Worm (Caenorhabditis elegans) whole organism, mixed stage, embryonic: ENCODE results near the gene cdc-42.

Experiments
- M03D4.4 ChIP-seq: sonication (generic microtip); optimal IDR thresholded peaks from 2 replicates; lab custom pipeline; 2017; ENCODE audit warnings: mild to moderate bottlenecking, missing genetic modification characterization, missing compliant biosample characterization
- blmp-1 ChIP-seq: fragments of 150-350 bp; optimal IDR thresholded peaks from 2 replicates; lab custom pipeline; 2014; ENCODE audit warnings: missing biosample characterization, missing genetic modification characterization
- ceh-39 ChIP-seq: fragments of 150-350 bp; optimal IDR thresholded peaks from 2 replicates; lab custom pipeline; 2014; ENCODE audit warnings: missing biosample characterization, missing genetic modification characterization
- ceh-43 ChIP-seq: fragments of 200-800 bp; sonication (Bioruptor generic); optimal IDR thresholded peaks from 2 replicates; lab custom pipeline; 2018; ENCODE audit warnings: mild to moderate bottlenecking, missing genetic modification characterization, moderate library complexity, missing compliant biosample characterization
- ceh-83 ChIP-seq: fragments of 200-800 bp; sonication (Bioruptor generic); optimal IDR thresholded peaks from 2 replicates; lab custom pipeline; 2018; ENCODE audit warnings: mild to moderate bottlenecking, missing genetic modification characterization, missing compliant biosample characterization
- cnd-1 ChIP-seq: fragments of 200-800 bp; sonication (Bioruptor generic); optimal IDR thresholded peaks from 2 replicates; lab custom pipeline; 2018; ENCODE audit warnings: mild to moderate bottlenecking, missing genetic modification characterization, missing compliant biosample characterization
- flh-1 ChIP-seq: fragments of 200-800 bp; sonication (Bioruptor generic); optimal IDR thresholded peaks from 2 replicates; lab custom pipeline; 2018; ENCODE audit warnings: mild to moderate bottlenecking, missing genetic modification characterization, moderate library complexity, missing compliant biosample characterization
- ham-2 ChIP-seq: fragments of 200-800 bp; sonication (Bioruptor generic); optimal IDR thresholded peaks from 2 replicates; lab custom pipeline; 2018; ENCODE audit warnings: mild to moderate bottlenecking, missing genetic modification characterization, missing compliant biosample characterization
- lin-13 ChIP-seq: fragments of 150-350 bp; optimal IDR thresholded peaks from 2 replicates; lab custom pipeline; 2014; ENCODE audit warnings: missing biosample characterization, missing genetic modification characterization
- lin-32 ChIP-seq: fragments of 200-800 bp; sonication (Bioruptor generic); optimal IDR thresholded peaks from 2 replicates; lab custom pipeline; 2018; ENCODE audit warnings: mild to moderate bottlenecking, missing genetic modification characterization, missing compliant biosample characterization
- mab-5 ChIP-seq: fragments of 150-350 bp; optimal IDR thresholded peaks from 2 replicates; lab custom pipeline; 2014; ENCODE audit warnings: missing biosample characterization, missing genetic modification characterization
- mep-1 ChIP-seq: fragments of 150-350 bp; optimal IDR thresholded peaks from 2 replicates; lab custom pipeline; 2017; ENCODE audit warnings: missing biosample characterization, missing genetic modification reagents, missing genetic modification characterization, inconsistent platforms
- nhr-237 ChIP-seq: fragments of 150-350 bp; optimal IDR thresholded peaks from 2 replicates; lab custom pipeline; 2014; ENCODE audit warnings: missing biosample characterization, missing genetic modification characterization
- nhr-28 ChIP-seq: fragments of 150-350 bp; optimal IDR thresholded peaks from 2 replicates; lab custom pipeline; 2014; ENCODE audit warnings: missing biosample characterization, missing genetic modification characterization
- pha-4 ChIP-seq: fragments of 150-350 bp; optimal IDR thresholded peaks from 2 replicates; lab custom pipeline; 2018; ENCODE audit warnings: missing biosample characterization, missing genetic modification reagents, missing genetic modification characterization
- sem-2 ChIP-seq: fragments of 200-800 bp; sonication (Bioruptor generic); optimal IDR thresholded peaks from 2 replicates; lab custom pipeline; 2018; ENCODE audit warnings: mild to moderate bottlenecking, missing genetic modification characterization, missing compliant biosample characterization
- sptf-1 ChIP-seq: sonication (generic microtip); optimal IDR thresholded peaks from 2 replicates; lab custom pipeline; 2017; ENCODE audit warnings: mild to moderate bottlenecking, missing genetic modification characterization, moderate library complexity, missing compliant biosample characterization
- tbx-8 ChIP-seq: fragments of 200-800 bp; sonication (Bioruptor generic); optimal IDR thresholded peaks from 2 replicates; lab custom pipeline; 2018; ENCODE audit warnings: mild to moderate bottlenecking, missing genetic modification characterization, moderate library complexity, missing compliant biosample characterization
- unc-120 ChIP-seq: sonication (generic microtip); optimal IDR thresholded peaks from 2 replicates; lab custom pipeline; 2017; ENCODE audit warnings: missing genetic modification characterization, missing compliant biosample characterization; ENCODE audit not compliant: poor library complexity, severe bottlenecking
- unc-39 ChIP-seq: fragments of 150-350 bp; optimal IDR thresholded peaks from 2 replicates; lab custom pipeline; 2014; ENCODE audit warnings: missing biosample characterization, missing genetic modification characterization
- unc-62 ChIP-seq: fragments of 150-350 bp; optimal IDR thresholded peaks from 2 replicates; lab custom pipeline; 2014; ENCODE audit warnings: missing biosample characterization, missing genetic modification reagents, missing genetic modification characterization
- zip-8 ChIP-seq: fragments of 150-350 bp; optimal IDR thresholded peaks from 2 replicates; lab custom pipeline; 2014; ENCODE audit warnings: missing biosample characterization, missing genetic modification characterization

The cdc-42 gene

DNA sequence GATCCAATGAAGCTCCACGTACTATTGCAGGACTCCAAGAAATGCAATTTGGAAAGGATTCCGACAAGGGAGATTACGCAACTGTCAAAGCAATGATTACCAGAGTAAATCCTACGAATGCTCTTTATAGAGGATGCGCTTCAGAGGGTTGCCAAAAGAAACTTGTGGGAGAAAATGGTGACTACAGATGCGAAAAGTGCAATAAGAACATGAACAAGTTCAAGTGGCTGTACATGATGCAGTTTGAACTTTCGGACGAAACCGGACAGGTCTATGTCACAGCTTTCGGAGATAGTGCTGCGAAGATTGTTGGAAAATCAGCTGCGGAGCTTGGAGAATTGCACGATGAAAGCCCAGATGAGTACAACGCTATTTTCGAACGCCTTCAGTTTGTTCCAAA lies 50.1 kb downstream of the cdc-42 start:
- TF ChIP-seq tbx-8 (GFP tag; lab: Kevin White, UChicago), result no peak
- no peak for TF ChIP-seq M03D4.4 (tag; lab: Kevin White, UChicago)
- TF ChIP-seq zip-8 (tag; lab: Kevin White, UChicago), result no peak
- no peak for TF ChIP-seq cnd-1 (tag; lab: Kevin White, UChicago)
- TF ChIP-seq nhr-28, result no peak

DNA sequence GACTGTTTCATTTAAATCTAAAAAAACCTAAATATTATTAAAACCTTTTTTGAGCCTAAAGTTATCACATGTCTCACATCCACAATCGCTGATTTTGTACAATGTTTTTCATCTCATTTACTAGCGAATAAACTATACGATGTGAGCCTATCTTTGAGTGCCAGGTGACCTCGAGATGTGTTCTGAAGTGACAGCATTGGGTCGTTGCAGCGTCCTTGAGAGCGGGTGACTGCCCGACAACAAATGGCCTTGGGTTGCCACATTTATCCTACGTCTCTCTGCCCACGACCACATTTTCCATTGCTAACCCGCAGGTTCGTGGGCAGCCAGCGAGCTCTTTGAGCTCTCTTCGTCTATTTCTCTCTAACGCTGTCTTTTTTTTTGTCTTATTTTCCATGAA lies 50.7 kb downstream of the cdc-42 start, which contains the start of gene lir-2:
Gene lir-2, plus strand, starts transcription at position 301 of the 400 bp plus-strand sequence.
- TF ChIP-seq lin-32 (GFP tag; lab: Kevin White, UChicago) (no peak), nhr-28 (no peak), ceh-83 (GFP tag; lab: Kevin White, UChicago) (no peak), unc-62 (GFP tag; lab: Kevin White, UChicago) (no peak), nhr-237 (tag; lab: Kevin White, UChicago) (no peak), sem-2 (GFP tag; lab: Kevin White, UChicago) (no peak), pha-4 (no peak), mep-1 (tag; lab: Kevin White, UChicago) (no peak), flh-1 (GFP tag; lab: Kevin White, UChicago) (no peak), mab-5 (no peak), ceh-43 (no peak), lin-13 (tag; lab: Kevin White, UChicago) (no peak), ham-2 (no peak), sptf-1 (tag; lab: Kevin White, UChicago) (no peak), blmp-1 (tag; lab: Kevin White, UChicago) (no peak), unc-39 (tag; lab: Kevin White, UChicago) (no peak), ceh-39 (tag; lab: Kevin White, UChicago) (no peak), tbx-8 (GFP tag; lab: Kevin White, UChicago) (no peak), unc-120 (tag; lab: Kevin White, UChicago) (no peak)
